Worm (Caenorhabditis elegans): Measurements from ENCODE around the gene C08B11.9.
A peak's percentile ranks its signal among the peaks of the same experiment; 100 is the strongest.

Gene C08B11.9

DNA sequence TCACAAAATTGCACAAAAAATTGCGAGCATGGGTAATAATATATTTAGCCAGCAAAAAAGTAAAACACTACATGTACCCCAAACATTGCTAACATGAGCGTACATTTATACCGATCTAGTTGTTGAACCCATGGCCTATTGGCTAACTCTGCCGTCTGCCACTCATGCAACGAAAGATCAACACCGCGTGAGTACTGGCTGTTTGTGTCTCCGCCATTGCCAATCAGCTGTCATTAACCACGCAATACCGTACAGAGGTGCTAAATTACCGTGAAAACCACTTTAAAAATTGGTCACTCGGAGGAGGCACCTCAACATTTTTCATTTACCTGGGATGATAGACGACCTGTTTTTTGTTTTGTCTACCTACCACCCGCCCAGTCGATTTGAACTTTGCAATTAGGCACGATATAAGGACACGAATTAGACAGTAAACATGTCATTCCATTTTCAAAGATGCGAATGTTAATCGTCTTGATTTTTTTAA lies 37.4 kb upstream of the C08B11.9 start, which contains the start of gene K02C4.2 (continued):
- TF ChIP-seq hsf-1 (GFP tag; IDR thresholded peaks at IDR 0.05) = 0 out of 2 replicates have a peak, but pooled peaks have one; percentile 50
- TF ChIP-seq hmg-20 (GFP tag; IDR thresholded peaks at IDR 0.05) = peak; percentile 67; the same call in 1 of the 2 replicates
- no peak for TF ChIP-seq F55B11.4 (tag; optimal IDR thresholded peaks at IDR 0.05; ENCODE audit: borderline replicate concordance, insufficient read depth)
- no peak for TF ChIP-seq pha-4 (tag; optimal IDR thresholded peaks at IDR 0.05)
- TF ChIP-seq madf-6 (GFP tag; IDR thresholded peaks at IDR 0.05) = peak; percentile 72
- TF ChIP-seq atf-7 (tag; optimal IDR thresholded peaks at IDR 0.05) = peak; percentile 59
- peak; percentile 55 for TF ChIP-seq D2030.7 (GFP tag; IDR thresholded peaks at IDR 0.05)
- TF ChIP-seq mcd-1 (GFP tag; IDR thresholded peaks at IDR 0.05) = peak; percentile 66
- TF ChIP-seq F57A8.1 (GFP tag; optimal IDR thresholded peaks at IDR 0.05) = no peak
- no peak; the same call in 1 of the 2 replicates for TF ChIP-seq attf-3 (GFP tag; conservative IDR thresholded peaks at IDR 0.05)
- TF ChIP-seq ceh-58 (GFP tag; IDR thresholded peaks at IDR 0.05) = no peak
- peak; percentile 74 for TF ChIP-seq somi-1 (GFP tag; optimal IDR thresholded peaks at IDR 0.05)
- TF ChIP-seq mxl-1 (tag; optimal IDR thresholded peaks at IDR 0.05) = peak; percentile 87
- TF ChIP-seq snpc-1.3 (tag; optimal IDR thresholded peaks at IDR 0.05; ENCODE audit: insufficient read depth) = peak; percentile 87
- no peak for TF ChIP-seq bed-1 (GFP tag; IDR thresholded peaks at IDR 0.05)
- TF ChIP-seq aptf-2 (GFP tag; conservative IDR thresholded peaks at IDR 0.05) = peak; percentile 65; the same call in 1 of the 2 replicates

DNA sequence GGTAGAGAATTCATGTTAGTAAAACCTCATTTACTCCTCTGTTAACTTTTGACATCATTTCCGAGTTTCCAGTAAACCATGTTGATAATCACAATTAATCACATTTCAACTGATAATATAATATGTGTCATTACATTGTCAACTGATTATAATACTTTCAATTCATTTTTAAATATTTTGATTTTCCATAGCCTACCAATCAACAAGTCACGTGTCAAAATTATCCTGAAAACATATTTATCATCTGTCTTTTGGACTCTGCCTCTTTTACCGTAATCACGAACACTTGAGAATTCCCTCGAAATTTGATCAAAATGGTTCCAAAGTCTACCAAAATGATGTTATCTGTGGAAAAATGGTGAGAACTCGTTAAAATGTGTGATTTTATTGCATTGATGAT lies 36.1 kb upstream of the C08B11.9 start:
- no peak for TF ChIP-seq snpc-1.1 (tag; optimal IDR thresholded peaks at IDR 0.05; ENCODE audit: insufficient read depth)
- no peak for TF ChIP-seq chd-7 (tag; optimal IDR thresholded peaks at IDR 0.05)
- TF ChIP-seq hrde-1 (tag; optimal IDR thresholded peaks at IDR 0.05; ENCODE audit: borderline replicate concordance) = no peak
- no peak for TF ChIP-seq ceh-27 (GFP tag; optimal IDR thresholded peaks at IDR 0.05)
- TF ChIP-seq unc-130 (GFP tag; optimal IDR thresholded peaks at IDR 0.05) = no peak
- peak; percentile 17 for TF ChIP-seq nhr-80 (tag; optimal IDR thresholded peaks at IDR 0.05)
- TF ChIP-seq unc-62 (GFP tag; optimal IDR thresholded peaks at IDR 0.05) = peak; percentile 27
- no peak for TF ChIP-seq repo-1 (tag; optimal IDR thresholded peaks at IDR 0.05)
- TF ChIP-seq dpff-1 (tag; optimal IDR thresholded peaks at IDR 0.05) = no peak
- TF ChIP-seq nhr-120 (GFP tag; IDR thresholded peaks at IDR 0.05) = no peak

DNA sequence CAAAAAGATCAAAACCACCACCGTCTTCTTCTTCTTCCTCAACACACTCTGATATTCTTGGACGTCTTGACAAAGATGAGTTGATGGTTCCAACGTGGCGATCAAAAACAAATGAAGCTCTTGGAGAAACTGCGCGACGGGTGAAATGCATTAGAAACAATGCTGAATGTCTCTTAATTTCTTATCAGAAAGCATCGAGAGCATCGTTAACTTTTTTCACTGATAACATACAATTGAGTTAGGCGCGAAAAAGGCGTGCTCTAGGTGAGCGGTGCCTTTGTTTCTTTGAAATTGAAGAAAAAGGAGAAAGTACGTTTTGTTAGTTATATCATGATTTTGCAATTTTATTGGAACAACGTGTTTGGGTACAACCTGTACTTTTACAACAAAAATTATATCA lies 35.3 kb upstream of the C08B11.9 start, which contains the start of gene gpcp-2:
Gene gpcp-2, minus strand, starts transcription at position 153 of the 400 bp plus-strand sequence.
- TF ChIP-seq nhr-80 (tag; optimal IDR thresholded peaks at IDR 0.05) (peak; percentile 48), snpc-1.1 (tag; optimal IDR thresholded peaks at IDR 0.05; ENCODE audit: insufficient read depth) (no peak)

DNA sequence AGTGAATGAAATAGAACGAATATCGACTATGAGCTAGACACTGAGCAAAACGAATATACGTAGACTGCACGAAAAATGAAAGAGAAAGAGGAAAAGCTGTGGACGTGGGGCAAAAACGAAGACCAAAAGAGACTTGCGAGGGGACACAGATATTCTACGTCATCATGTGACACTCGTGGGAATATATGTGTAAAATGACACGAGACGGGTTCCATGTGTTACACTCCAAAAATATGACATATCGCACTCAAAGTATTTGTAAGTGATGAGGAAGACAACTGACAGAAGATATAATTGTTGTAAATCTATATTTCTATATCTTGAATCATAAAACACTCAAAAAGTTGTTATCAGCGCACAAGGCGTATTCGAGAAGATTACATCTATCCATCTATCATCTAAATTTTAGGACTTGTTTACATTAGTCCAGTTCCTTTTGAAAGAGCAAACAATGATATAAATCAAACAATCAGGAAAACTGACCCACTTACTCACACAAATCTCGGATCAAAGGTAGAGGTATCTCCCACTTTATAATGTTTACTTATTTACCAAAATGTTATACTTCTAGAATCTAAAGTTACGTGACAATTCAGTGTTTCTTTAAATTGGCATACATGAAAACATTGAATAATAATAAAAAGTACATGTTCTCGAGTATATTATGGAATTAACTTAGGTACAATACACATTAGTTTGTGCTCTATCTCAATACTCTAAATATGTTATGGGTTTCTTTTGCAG lies 34.0 kb upstream of the C08B11.9 start:
- TF ChIP-seq somi-1 (GFP tag; optimal IDR thresholded peaks at IDR 0.05) (peak; percentile 50), attf-3 (GFP tag; conservative IDR thresholded peaks at IDR 0.05) (no peak), nfya-2 (GFP tag; IDR thresholded peaks at IDR 0.05) (no peak), K12H6.12 (tag; optimal IDR thresholded peaks at IDR 0.05) (peak; percentile 15), Y67H2A.10 (GFP tag; conservative IDR thresholded peaks at IDR 0.05) (no peak), ekl-4 (GFP tag; IDR thresholded peaks at IDR 0.05) (no peak), him-1 (tag; optimal IDR thresholded peaks at IDR 0.05) (no peak), Y53F4B.3 (GFP tag; IDR thresholded peaks at IDR 0.05) (no peak), C17E4.6 (GFP tag; IDR thresholded peaks at IDR 0.05) (no peak), F33H1.4 (GFP tag; IDR thresholded peaks at IDR 0.05) (no peak), attf-5 (GFP tag; optimal IDR thresholded peaks at IDR 0.05) (peak; percentile 37), B0336.3 (GFP tag; IDR thresholded peaks at IDR 0.05) (no peak), cebp-1 (GFP tag; IDR thresholded peaks at IDR 0.05) (no peak), cebp-1 (tag; optimal IDR thresholded peaks at IDR 0.05) (peak; percentile 34), hlh-26 (GFP tag; conservative IDR thresholded peaks at IDR 0.05) (no peak), xnd-1 (tag; optimal IDR thresholded peaks at IDR 0.05) (no peak), lin-35 (GFP tag; optimal IDR thresholded peaks at IDR 0.05) (peak in 1 of 3 experiments; percentile 13), hlh-12 (tag; optimal IDR thresholded peaks at IDR 0.05) (no peak)
